Worm (Caenorhabditis elegans): Measurements from ENCODE around the gene mltn-11.

mltn-11 gene

ce11 chrV:16622754-16623261 lies 13.2 kb upstream of the mltn-11 start, which contains the start of gene Y70C5A.2:
Y70C5A.2 (minus strand) TSS chrV:16623211.
- no peak for TF ChIP-seq F13C5.2 (tag; optimal IDR thresholded peaks at IDR 0.05)
- no peak for TF ChIP-seq hmbx-1 (tag; optimal IDR thresholded peaks at IDR 0.05)
- no peak for TF ChIP-seq ets-7 (tag; optimal IDR thresholded peaks at IDR 0.05)
- TF ChIP-seq tra-4 (tag; optimal IDR thresholded peaks at IDR 0.05), result no peak
- no peak for TF ChIP-seq tbx-37 (GFP tag; conservative IDR thresholded peaks at IDR 0.05)
- no peak for TF ChIP-seq hnd-1 (tag; optimal IDR thresholded peaks at IDR 0.05)
- no peak for TF ChIP-seq aly-1 (tag; optimal IDR thresholded peaks at IDR 0.05)
- no peak for TF ChIP-seq ceh-36 (tag; optimal IDR thresholded peaks at IDR 0.05)

- TF ChIP-seq sea-1 (GFP tag; conservative IDR thresholded peaks at IDR 0.05) (no peak), scrt-1 (GFP tag; IDR thresholded peaks at IDR 0.05) (no peak), ceh-36 (tag; optimal IDR thresholded peaks at IDR 0.05) (no peak), flt-1 (GFP tag; IDR thresholded peaks at IDR 0.05) (no peak), tbx-11 (GFP tag; IDR thresholded peaks at IDR 0.05) (no peak), F13C5.2 (tag; optimal IDR thresholded peaks at IDR 0.05) (no peak)
Measured at ce11 chrV:16627962-16628361, 8.0 kb upstream of the mltn-11 start, which contains the start of gene oac-53. oac-53 (minus strand) TSS chrV:16627970.

- TF ChIP-seq tbx-11 (GFP tag; IDR thresholded peaks at IDR 0.05) (no peak), hmbx-1 (tag; optimal IDR thresholded peaks at IDR 0.05) (no peak), hnd-1 (tag; optimal IDR thresholded peaks at IDR 0.05) (no peak), tra-4 (tag; optimal IDR thresholded peaks at IDR 0.05) (no peak), scrt-1 (GFP tag; IDR thresholded peaks at IDR 0.05) (no peak), flt-1 (GFP tag; IDR thresholded peaks at IDR 0.05) (no peak), B0310.2 (tag; optimal IDR thresholded peaks at IDR 0.05) (no peak)
Measured at ce11 chrV:16628991-16629390, 7.0 kb upstream of the mltn-11 start, which contains the start of gene W06G6.2. W06G6.2 (plus strand) TSS chrV:16629291.

- TF ChIP-seq flt-1 (GFP tag; IDR thresholded peaks at IDR 0.05) (no peak), B0310.2 (tag; optimal IDR thresholded peaks at IDR 0.05) (no peak), tra-4 (tag; optimal IDR thresholded peaks at IDR 0.05) (no peak), scrt-1 (GFP tag; IDR thresholded peaks at IDR 0.05) (no peak), F13C5.2 (tag; optimal IDR thresholded peaks at IDR 0.05) (no peak)
Measured at ce11 chrV:16629600-16629999, 6.4 kb upstream of the mltn-11 start, which contains the start of gene srd-21. srd-21 (plus strand) TSS chrV:16629900.

- no peak for TF ChIP-seq hmbx-1 (tag; optimal IDR thresholded peaks at IDR 0.05)
- TF ChIP-seq hnd-1 (tag; optimal IDR thresholded peaks at IDR 0.05), result no peak
Measured at ce11 chrV:16638204-16638603, 2.2 kb downstream of the mltn-11 start, which contains the start of gene srw-76. srw-76 (minus strand) TSS chrV:16638304.

ce11 chrV:16640366-16640765 lies 4.4 kb downstream of the mltn-11 start:
- TF ChIP-seq ama-1 (optimal IDR thresholded peaks at IDR 0.05) (no peak), tbx-11 (GFP tag; IDR thresholded peaks at IDR 0.05) (no peak), B0310.2 (tag; optimal IDR thresholded peaks at IDR 0.05) (no peak)

ce11 chrV:16643558-16643957 lies 7.6 kb downstream of the mltn-11 start, which contains the start of gene srw-77:
srw-77 (minus strand) TSS chrV:16643658.
- TF ChIP-seq aly-1 (tag; optimal IDR thresholded peaks at IDR 0.05) (no peak), hmg-4 (GFP tag; optimal IDR thresholded peaks at IDR 0.05) (no peak), tra-4 (tag; optimal IDR thresholded peaks at IDR 0.05) (no peak), sea-1 (GFP tag; conservative IDR thresholded peaks at IDR 0.05) (no peak)

- TF ChIP-seq scrt-1 (GFP tag; IDR thresholded peaks at IDR 0.05), result no peak
- TF ChIP-seq ets-7 (tag; optimal IDR thresholded peaks at IDR 0.05), result no peak
Measured at ce11 chrV:16645201-16645940, 9.4 kb downstream of the mltn-11 start, which contains the start of gene W06G6.17. W06G6.17 (minus strand) TSS chrV:16645251.

- TF ChIP-seq ama-1 (optimal IDR thresholded peaks at IDR 0.05) (no peak), tbx-37 (GFP tag; conservative IDR thresholded peaks at IDR 0.05) (no peak), B0310.2 (tag; optimal IDR thresholded peaks at IDR 0.05) (no peak), pes-1 (GFP tag; IDR thresholded peaks at IDR 0.05) (no peak), hmg-4 (GFP tag; optimal IDR thresholded peaks at IDR 0.05) (no peak), hmbx-1 (tag; optimal IDR thresholded peaks at IDR 0.05) (no peak), scrt-1 (GFP tag; IDR thresholded peaks at IDR 0.05) (no peak), aly-1 (tag; optimal IDR thresholded peaks at IDR 0.05) (no peak), ceh-36 (tag; optimal IDR thresholded peaks at IDR 0.05) (no peak), flt-1 (GFP tag; IDR thresholded peaks at IDR 0.05) (no peak), F13C5.2 (tag; optimal IDR thresholded peaks at IDR 0.05) (no peak), ceh-13 (GFP tag; optimal IDR thresholded peaks at IDR 0.05) (no peak), tra-4 (tag; optimal IDR thresholded peaks at IDR 0.05) (no peak), hnd-1 (tag; optimal IDR thresholded peaks at IDR 0.05) (no peak)
Measured at ce11 chrV:16646372-16646771, 10.4 kb downstream of the mltn-11 start, which contains the start of gene W06G6.9. W06G6.9 (minus strand) TSS chrV:16646472.

Data from whole organism, early embryonic.